Fruit fly (Drosophila melanogaster) whole organism, embryonic: ENCODE data around the gene Trpgamma.
A peak's percentile ranks its signal among the peaks of the same experiment; 100 is the strongest.

Experiments used
- Bgb ChIP-seq: fragments of 200-800 bp; sonication (Bioruptor generic); IDR thresholded peaks from 2 replicates; pipeline ENCODE4 v1.3.6; 2022; ENCODE audit warnings: missing biosample characterization, missing genetic modification characterization; ENCODE audit not compliant: partially characterized antibody
- CG10147 ChIP-seq: fragments of 200-800 bp; sonication (Bioruptor generic); optimal IDR thresholded peaks from 2 replicates; lab custom pipeline; 2019; ENCODE audit warnings: missing biosample characterization, mild to moderate bottlenecking, missing genetic modification characterization, moderate library complexity
- CG10209 ChIP-seq: fragments of 200-800 bp; sonication (Bioruptor generic); optimal IDR thresholded peaks from 3 replicates; lab custom pipeline; 2017; ENCODE audit warnings: missing biosample characterization, mild to moderate bottlenecking, missing genetic modification characterization, missing genetic modification reagents
- CG1024 ChIP-seq: fragments of 200-800 bp; sonication (Bioruptor generic); IDR thresholded peaks from 2 replicates; pipeline ENCODE4 v1.3.6; 2022; ENCODE audit warnings: missing biosample characterization, missing genetic modification characterization
- CG10431 ChIP-seq: fragments of 200-800 bp; sonication (Bioruptor generic); optimal IDR thresholded peaks from 3 replicates; lab custom pipeline; 2018; ENCODE audit warnings: missing biosample characterization, mild to moderate bottlenecking, missing genetic modification characterization
- CG13424 ChIP-seq: fragments of 200-800 bp; sonication (Bioruptor generic); optimal IDR thresholded peaks from 2 replicates; lab custom pipeline; 2019; ENCODE audit warnings: missing biosample characterization, mild to moderate bottlenecking, missing genetic modification characterization, moderate library complexity
- CG1647 ChIP-seq: fragments of 200-800 bp; sonication (Bioruptor generic); optimal IDR thresholded peaks from 3 replicates; lab custom pipeline; 2016; ENCODE audit warnings: missing biosample characterization, missing genetic modification characterization
- CG1792 ChIP-seq: fragments of 200-800 bp; sonication (Bioruptor generic); optimal IDR thresholded peaks from 2 replicates; lab custom pipeline; 2016; ENCODE audit warnings: missing biosample characterization, missing genetic modification characterization
- CG18619 ChIP-seq: fragments of 200-800 bp; sonication (Bioruptor generic); optimal IDR thresholded peaks from 3 replicates; lab custom pipeline; 2017; ENCODE audit warnings: missing biosample characterization, mild to moderate bottlenecking, missing genetic modification characterization
- CG2875 ChIP-seq: fragments of 200-800 bp; sonication (Bioruptor generic); optimal IDR thresholded peaks from 2 replicates; lab custom pipeline; 2017; ENCODE audit warnings: missing biosample characterization, mild to moderate bottlenecking, missing genetic modification characterization, missing genetic modification reagents
- CG2889 ChIP-seq: fragments of 200-800 bp; sonication (Bioruptor generic); IDR thresholded peaks from 3 replicates; pipeline ENCODE4 v1.3.6; 2022; ENCODE audit warnings: missing biosample characterization, missing genetic modification characterization
- CG3163 ChIP-seq: fragments of 200-800 bp; sonication (Bioruptor generic); optimal IDR thresholded peaks from 3 replicates; lab custom pipeline; 2016; ENCODE audit warnings: missing biosample characterization, missing genetic modification characterization
- CG4328 ChIP-seq: fragments of 200-800 bp; sonication (Bioruptor generic); optimal IDR thresholded peaks from 3 replicates; lab custom pipeline; 2017; ENCODE audit warnings: missing biosample characterization, missing genetic modification reagents, missing genetic modification characterization
- CG43689 ChIP-seq: fragments of 200-800 bp; sonication (Bioruptor generic); IDR thresholded peaks from 2 replicates; pipeline ENCODE4 v1.3.6; 2022; ENCODE audit warnings: missing biosample characterization, missing genetic modification characterization
- CG6683 ChIP-seq: fragments of 200-800 bp; sonication (Bioruptor generic); optimal IDR thresholded peaks from 2 replicates; lab custom pipeline; 2017; ENCODE audit warnings: missing biosample characterization, mild to moderate bottlenecking, missing genetic modification characterization, missing genetic modification reagents
- CG7271 ChIP-seq: fragments of 200-800 bp; sonication (Bioruptor generic); optimal IDR thresholded peaks from 2 replicates; lab custom pipeline; 2018; ENCODE audit warnings: missing biosample characterization, mild to moderate bottlenecking, missing genetic modification characterization, moderate library complexity
- CG7786 ChIP-seq: fragments of 200-800 bp; sonication (Bioruptor generic); optimal IDR thresholded peaks from 2 replicates; lab custom pipeline; 2016; ENCODE audit warnings: missing biosample characterization, missing genetic modification characterization
- CG8281 ChIP-seq: fragments of 200-800 bp; sonication (Bioruptor generic); optimal IDR thresholded peaks from 2 replicates; lab custom pipeline; 2018; ENCODE audit warnings: missing biosample characterization, mild to moderate bottlenecking, missing genetic modification characterization, moderate library complexity
- CG8765 ChIP-seq: fragments of 200-800 bp; sonication (Bioruptor generic); IDR thresholded peaks from 2 replicates; pipeline ENCODE4 v1.3.6; 2022; ENCODE audit warnings: missing biosample characterization, missing genetic modification characterization
- CG8944 ChIP-seq: fragments of 200-800 bp; sonication (Bioruptor generic); optimal IDR thresholded peaks from 3 replicates; lab custom pipeline; 2016; ENCODE audit warnings: missing biosample characterization, missing genetic modification characterization
- CG9215 ChIP-seq: fragments of 200-800 bp; sonication (Bioruptor generic); IDR thresholded peaks from 2 replicates; pipeline ENCODE4 v1.3.6; 2022; ENCODE audit warnings: missing biosample characterization, missing genetic modification characterization
- CHES-1-like ChIP-seq: fragments of 200-800 bp; sonication (Bioruptor generic); optimal IDR thresholded peaks from 2 replicates; lab custom pipeline; 2016; ENCODE audit warnings: missing biosample characterization, missing genetic modification characterization
- Hmx ChIP-seq: fragments of 200-800 bp; sonication (Bioruptor generic); optimal IDR thresholded peaks from 2 replicates; lab custom pipeline; 2016; ENCODE audit warnings: missing biosample characterization, missing genetic modification characterization
- Med ChIP-seq: fragments of 200-800 bp; sonication (Bioruptor generic); peaks from one replicate; lab custom pipeline; 2016; ENCODE audit warnings: missing biosample characterization, missing genetic modification characterization, mild to moderate bottlenecking, inconsistent platforms, moderate library complexity
- Oaz ChIP-seq: fragments of 200-800 bp; sonication (Bioruptor generic); IDR thresholded peaks from 2 replicates; pipeline ENCODE4 v1.3.6; 2022; ENCODE audit warnings: missing biosample characterization, missing genetic modification characterization
- PHDP ChIP-seq: fragments of 200-800 bp; sonication (Bioruptor generic); optimal IDR thresholded peaks from 3 replicates; lab custom pipeline; 2018; ENCODE audit warnings: missing biosample characterization, mild to moderate bottlenecking, missing genetic modification characterization, moderate library complexity
- Sox102F ChIP-seq: fragments of 200-800 bp; sonication (Bioruptor generic); optimal IDR thresholded peaks from 2 replicates; lab custom pipeline; 2018; ENCODE audit warnings: missing biosample characterization, mild to moderate bottlenecking, missing genetic modification characterization, moderate library complexity
- Vsx1 ChIP-seq: fragments of 200-800 bp; sonication (Bioruptor generic); optimal IDR thresholded peaks from 2 replicates; lab custom pipeline; 2017; ENCODE audit warnings: missing biosample characterization, mild to moderate bottlenecking, missing genetic modification characterization, missing genetic modification reagents
- ash1 ChIP-seq: fragments of 200-800 bp; sonication (Bioruptor generic); optimal IDR thresholded peaks from 2 replicates; lab custom pipeline; 2018; ENCODE audit warnings: missing biosample characterization, mild to moderate bottlenecking, missing genetic modification characterization
- bsh ChIP-seq, 2 experiments: fragments of 200-800 bp; sonication (Bioruptor generic); optimal IDR thresholded peaks; 2 replicates each; lab custom pipeline; 2017 to 2018; ENCODE audit warnings: mild to moderate bottlenecking in 2 of 2, missing biosample characterization in 2 of 2, missing genetic modification characterization in 2 of 2, moderate library complexity in 1 of 2
- caup ChIP-seq: fragments of 200-800 bp; sonication (Bioruptor generic); optimal IDR thresholded peaks from 3 replicates; lab custom pipeline; 2017; ENCODE audit warnings: missing biosample characterization, mild to moderate bottlenecking, missing genetic modification characterization, moderate library complexity; ENCODE audit not compliant: severe bottlenecking
- cwo ChIP-seq: fragments of 200-800 bp; sonication (Bioruptor generic); optimal IDR thresholded peaks from 3 replicates; lab custom pipeline; 2017; ENCODE audit warnings: missing biosample characterization, missing genetic modification characterization, mild to moderate bottlenecking, moderate library complexity, missing genetic modification reagents
- dan ChIP-seq: fragments of 200-800 bp; sonication (Bioruptor generic); IDR thresholded peaks from 2 replicates; pipeline ENCODE4 v1.3.6; 2022; ENCODE audit warnings: missing biosample characterization, missing genetic modification characterization
- dmrt99B ChIP-seq: fragments of 200-800 bp; sonication (Bioruptor generic); optimal IDR thresholded peaks from 2 replicates; lab custom pipeline; 2018; ENCODE audit warnings: missing biosample characterization, mild to moderate bottlenecking, missing genetic modification characterization, moderate library complexity
- exex ChIP-seq: fragments of 200-800 bp; sonication (Bioruptor generic); optimal IDR thresholded peaks from 4 replicates; lab custom pipeline; 2018; ENCODE audit warnings: missing biosample characterization, mild to moderate bottlenecking, missing genetic modification characterization, moderate library complexity
- gem ChIP-seq: fragments of 200-800 bp; sonication (Bioruptor generic); optimal IDR thresholded peaks from 2 replicates; lab custom pipeline; 2019; ENCODE audit warnings: missing biosample characterization, mild to moderate bottlenecking, missing genetic modification characterization, moderate library complexity
- grn ChIP-seq: fragments of 200-800 bp; sonication (Bioruptor generic); optimal IDR thresholded peaks from 3 replicates; lab custom pipeline; 2017; ENCODE audit warnings: missing biosample characterization, missing genetic modification characterization
- ham ChIP-seq: fragments of 200-800 bp; sonication (Bioruptor generic); IDR thresholded peaks from 2 replicates; pipeline ENCODE4 v1.3.6; 2022; ENCODE audit warnings: missing biosample characterization, missing genetic modification characterization
- her ChIP-seq: fragments of 200-800 bp; sonication (Bioruptor generic); optimal IDR thresholded peaks from 2 replicates; lab custom pipeline; 2016; ENCODE audit warnings: missing biosample characterization, missing genetic modification characterization
- ind ChIP-seq: fragments of 200-800 bp; sonication (Bioruptor generic); optimal IDR thresholded peaks from 3 replicates; lab custom pipeline; 2016; ENCODE audit warnings: missing biosample characterization, missing genetic modification characterization
- kay ChIP-seq: fragments of 200-800 bp; sonication (Bioruptor generic); optimal IDR thresholded peaks from 2 replicates; lab custom pipeline; 2016; ENCODE audit warnings: missing biosample characterization, missing genetic modification characterization
- repo ChIP-seq: fragments of 200-800 bp; sonication (Bioruptor generic); optimal IDR thresholded peaks from 2 replicates; lab custom pipeline; 2016; ENCODE audit warnings: missing biosample characterization, missing genetic modification characterization
- scrt ChIP-seq: fragments of 200-800 bp; sonication (Bioruptor generic); optimal IDR thresholded peaks from 2 replicates; lab custom pipeline; 2018; ENCODE audit warnings: missing biosample characterization, mild to moderate bottlenecking, missing genetic modification characterization, moderate library complexity
- slbo ChIP-seq: fragments of 200-800 bp; sonication (Bioruptor generic); IDR thresholded peaks from 2 replicates; pipeline ENCODE4 v1.3.6; 2022; ENCODE audit warnings: missing biosample characterization, missing genetic modification characterization
- stc ChIP-seq: fragments of 200-800 bp; sonication (Bioruptor generic); IDR thresholded peaks from 2 replicates; pipeline ENCODE4 v1.3.6; 2022; ENCODE audit warnings: missing biosample characterization, missing genetic modification characterization
- tna ChIP-seq: fragments of 200-800 bp; sonication (Bioruptor generic); IDR thresholded peaks from 2 replicates; pipeline ENCODE4 v1.3.6; 2022; ENCODE audit warnings: missing biosample characterization, missing genetic modification characterization; ENCODE audit not compliant: partially characterized antibody
- unc-4 ChIP-seq: fragments of 200-800 bp; sonication (Bioruptor generic); IDR thresholded peaks from 2 replicates; pipeline ENCODE4 v1.3.6; 2022; ENCODE audit warnings: missing biosample characterization, missing genetic modification characterization; ENCODE audit not compliant: partially characterized antibody
- zen ChIP-seq: fragments of 200-800 bp; sonication (Bioruptor generic); optimal IDR thresholded peaks from 3 replicates; lab custom pipeline; 2018; ENCODE audit warnings: missing biosample characterization, mild to moderate bottlenecking, missing genetic modification characterization, moderate library complexity
- zf30C ChIP-seq: fragments of 200-800 bp; sonication (Bioruptor generic); optimal IDR thresholded peaks from 3 replicates; lab custom pipeline; 2018; ENCODE audit warnings: missing biosample characterization, mild to moderate bottlenecking, missing genetic modification characterization

Gene Trpgamma

dm6 chr2L:16620384-16620908, 56.1 kb downstream of the Trpgamma start (continued):
- no peak for TF ChIP-seq her (GFP tag; lab: Kevin White, UChicago)
- peak; percentile 60 for TF ChIP-seq zf30C (GFP tag; lab: Kevin White, UChicago)
- TF ChIP-seq CG8765 = no peak; the same call in 1 of the 2 replicates
- peak in 1 of 2 experiments; percentile 67 for TF ChIP-seq bsh (GFP tag; optimal IDR thresholded peaks at IDR 0.05; lab: Kevin White, UChicago)
- TF ChIP-seq ash1 (GFP tag; lab: Kevin White, UChicago) = no peak
- TF ChIP-seq grn (GFP tag; lab: Kevin White, UChicago) = no peak
- TF ChIP-seq kay (GFP tag; lab: Kevin White, UChicago) = peak; percentile 71
- no peak for TF ChIP-seq CG10431 (GFP tag; lab: Kevin White, UChicago)
- peak; percentile 25 for TF ChIP-seq CG4328 (GFP tag; lab: Kevin White, UChicago)
- TF ChIP-seq CG1647 = peak; percentile 59
- TF ChIP-seq tna (GFP tag; lab: Robert Waterston, UW) = no peak
- no peak for TF ChIP-seq exex (tag; lab: Kevin White, UChicago)
- TF ChIP-seq Sox102F (GFP tag; lab: Kevin White, UChicago) = peak; percentile 76
- peak; percentile 75 for TF ChIP-seq zen
- peak; percentile 34 for TF ChIP-seq caup (GFP tag; lab: Kevin White, UChicago)
- peak; percentile 46 for TF ChIP-seq CG6683
- TF ChIP-seq CG2889 (GFP tag; lab: Robert Waterston, UW) = no peak
- peak; percentile 46 for TF ChIP-seq PHDP (tag; lab: Kevin White, UChicago)
- TF ChIP-seq cwo (GFP tag; lab: Kevin White, UChicago) = peak; percentile 62
- no peak for TF ChIP-seq CG43689 (GFP tag; lab: Robert Waterston, UW)
- TF ChIP-seq Vsx1 = no peak
- peak; percentile 72 for TF ChIP-seq stc (GFP tag; lab: Robert Waterston, UW)
- TF ChIP-seq CG13424 (tag; lab: Kevin White, UChicago) = peak; percentile 46
- no peak for TF ChIP-seq unc-4 (GFP tag; lab: Robert Waterston, UW)
- no peak for TF ChIP-seq CG3163 (GFP tag; lab: Kevin White, UChicago)
- no peak for TF ChIP-seq Hmx
- peak; percentile 52 for TF ChIP-seq slbo (GFP tag; lab: Robert Waterston, UW)
- peak; percentile 51; the same call in 1 of the 2 replicates for TF ChIP-seq CG1024 (GFP tag; lab: Robert Waterston, UW)
- TF ChIP-seq CG10147 (GFP tag; lab: Kevin White, UChicago) = peak; percentile 59
- no peak for TF ChIP-seq ham
- TF ChIP-seq Bgb = no peak
- TF ChIP-seq dan (GFP tag; lab: Robert Waterston, UW) = peak; percentile 48; the same call in 1 of the 2 replicates
- peak; percentile 75 for TF ChIP-seq gem (tag; lab: Kevin White, UChicago)
- TF ChIP-seq repo = peak; percentile 11
- TF ChIP-seq CG18619 (GFP tag; lab: Kevin White, UChicago) = peak; percentile 59
- no peak for TF ChIP-seq CHES-1-like
- TF ChIP-seq Med = peak; percentile 83
- TF ChIP-seq ind (GFP tag; lab: Kevin White, UChicago) = peak; percentile 79
- peak; percentile 37 for TF ChIP-seq CG7271
- peak; percentile 84 for TF ChIP-seq CG2875
- no peak for TF ChIP-seq CG8944 (GFP tag; lab: Kevin White, UChicago)
- TF ChIP-seq CG10209 (GFP tag; lab: Kevin White, UChicago) = peak; percentile 45
- peak; percentile 45; the same call in 1 of the 2 replicates for TF ChIP-seq CG9215 (GFP tag; lab: Robert Waterston, UW)
- peak; percentile 45 for TF ChIP-seq CG8281 (tag; lab: Kevin White, UChicago)
- no peak for TF ChIP-seq CG7786 (GFP tag; lab: Kevin White, UChicago)
- TF ChIP-seq CG1792 = peak; percentile 32
- no peak for TF ChIP-seq Oaz (GFP tag; lab: Robert Waterston, UW)
- peak; percentile 61 for TF ChIP-seq scrt (GFP tag; lab: Kevin White, UChicago)
- TF ChIP-seq dmrt99B (tag; lab: Kevin White, UChicago) = peak; percentile 92
